Fruit fly (Drosophila melanogaster): ENCODE results near the gene CG42728.

- TF ChIP-seq Sin3A (optimal IDR thresholded peaks at IDR 0.05) = no peak
- no peak for TF ChIP-seq psq (optimal IDR thresholded peaks at IDR 0.05)
- TF ChIP-seq Myc (optimal IDR thresholded peaks at IDR 0.05) = no peak
- TF ChIP-seq h (optimal IDR thresholded peaks at IDR 0.05) = no peak
- TF ChIP-seq ttk (optimal IDR thresholded peaks at IDR 0.05) = no peak
Measured at dm6 chr3L:15501646-15501972, 26.4 kb downstream of the CG42728 start.
